Fruit fly (Drosophila melanogaster): ENCODE data around the gene CG4822.

Gene CG4822

DNA sequence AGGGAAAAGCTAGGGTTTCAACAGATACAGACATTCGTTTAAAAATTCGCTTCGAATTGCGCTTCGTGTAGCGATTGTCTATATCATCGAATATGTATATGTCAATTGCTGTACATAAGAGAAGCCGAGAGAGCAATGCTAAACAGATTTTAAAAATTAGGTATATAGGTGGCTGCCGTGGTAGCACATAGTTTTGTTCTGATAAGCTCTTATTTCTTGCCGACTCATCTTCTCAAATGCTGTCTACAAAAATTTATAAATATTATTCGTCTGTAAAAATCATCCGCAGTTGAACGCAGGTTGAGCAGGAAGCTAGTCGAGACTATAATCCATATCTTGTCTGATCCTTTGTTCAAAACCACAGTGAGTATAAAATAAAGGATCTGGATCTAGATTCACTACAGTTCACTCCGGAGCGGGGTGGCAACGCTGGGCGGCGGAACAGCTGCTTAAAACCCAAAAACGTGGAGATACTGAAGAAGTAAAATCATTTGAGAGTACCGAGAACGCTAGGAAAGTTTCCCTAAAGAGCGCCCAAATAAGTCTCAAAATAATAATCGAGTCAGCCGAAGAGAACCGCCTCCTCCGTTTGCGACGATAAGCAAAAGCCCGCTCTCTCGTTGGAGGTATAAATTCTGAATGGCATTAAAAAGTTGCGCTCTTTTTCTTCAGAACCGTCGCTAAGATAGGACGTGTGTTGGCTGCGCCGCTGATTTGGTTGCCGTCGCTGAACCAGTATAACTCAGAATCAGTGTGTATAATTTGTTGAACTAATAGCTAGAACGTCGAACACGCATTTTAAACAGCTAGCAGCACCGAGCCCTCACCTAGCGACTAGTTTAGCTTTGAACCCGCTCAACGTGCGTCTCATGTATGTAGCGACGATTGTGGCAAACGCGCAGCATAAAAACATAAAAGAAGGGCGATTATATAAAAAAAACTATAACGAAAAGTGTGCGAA, 13.8 kb downstream of the CG4822 start (continued):
- TF ChIP-seq Lhr (GFP tag; optimal IDR thresholded peaks at IDR 0.05) (no peak), salm (tag; optimal IDR thresholded peaks at IDR 0.05) (peak; percentile 8), lbe (GFP tag; optimal IDR thresholded peaks at IDR 0.05) (peak; percentile 53), Stat92E (GFP tag; optimal IDR thresholded peaks at IDR 0.05) (peak in 1 of 3 experiments; percentile 73), CG4617 (GFP tag; optimal IDR thresholded peaks at IDR 0.05; ENCODE audit: borderline replicate concordance) (no peak), Sry-β (GFP tag; optimal IDR thresholded peaks at IDR 0.05) (peak; percentile 55), CG30020 (tag; optimal IDR thresholded peaks at IDR 0.05) (peak; percentile 16), CG9609 (GFP tag; optimal IDR thresholded peaks at IDR 0.05) (no peak), CG9727 (GFP tag; optimal IDR thresholded peaks at IDR 0.05) (peak; percentile 38), HHEX (GFP tag; optimal IDR thresholded peaks at IDR 0.05) (peak; percentile 8), sens (GFP tag) (peak; percentile 4), pros (GFP tag; optimal IDR thresholded peaks at IDR 0.05) (peak; percentile 82), Dad (GFP tag; optimal IDR thresholded peaks at IDR 0.05) (no peak), CG17829 (tag; optimal IDR thresholded peaks at IDR 0.05) (peak; percentile 7), CG3281 (GFP tag; optimal IDR thresholded peaks at IDR 0.05) (peak; percentile 38), hkb (optimal IDR thresholded peaks at IDR 0.05) (no peak), hkb (GFP tag; IDR thresholded peaks at IDR 0.05) (0 out of 2 replicates have a peak, but pooled peaks have one; percentile 9), Vsx1 (GFP tag; optimal IDR thresholded peaks at IDR 0.05) (peak; percentile 31), CG1832 (GFP tag; optimal IDR thresholded peaks at IDR 0.05) (no peak), CG12769 (tag; optimal IDR thresholded peaks at IDR 0.05) (peak; percentile 43), CG13287 (GFP tag; IDR thresholded peaks at IDR 0.05; ENCODE audit: partially characterized antibody) (peak; percentile 52), Dbx (GFP tag; IDR thresholded peaks at IDR 0.05) (peak; percentile 65; the same call in 2 of the 3 replicates), stwl (tag; optimal IDR thresholded peaks at IDR 0.05) (peak; percentile 46), unpg (GFP tag; optimal IDR thresholded peaks at IDR 0.05) (peak; percentile 22), slbo (GFP tag; IDR thresholded peaks at IDR 0.05) (0 out of 2 replicates have a peak, but pooled peaks have one; percentile 5), CG17568 (GFP tag; optimal IDR thresholded peaks at IDR 0.05) (peak; percentile 42), exex (tag; optimal IDR thresholded peaks at IDR 0.05) (peak; percentile 47), Scr (GFP tag; IDR thresholded peaks at IDR 0.05; ENCODE audit: partially characterized antibody) (peak; percentile 19; the same call in 1 of the 2 replicates), tin (GFP tag; optimal IDR thresholded peaks at IDR 0.05) (no peak), hbn (GFP tag; IDR thresholded peaks at IDR 0.05; ENCODE audit: partially characterized antibody) (peak; percentile 15; the same call in 1 of the 2 replicates), CG7357 (GFP tag; IDR thresholded peaks at IDR 0.05) (no peak), CG6765 (GFP tag; optimal IDR thresholded peaks at IDR 0.05) (peak; percentile 71), YL-1 (GFP tag; optimal IDR thresholded peaks at IDR 0.05) (peak; percentile 44), CG7271 (tag; optimal IDR thresholded peaks at IDR 0.05) (no peak), CG18262 (tag; optimal IDR thresholded peaks at IDR 0.05) (peak; percentile 16), CG6854 (GFP tag; optimal IDR thresholded peaks at IDR 0.05) (peak; percentile 64), CG11398 (GFP tag; optimal IDR thresholded peaks at IDR 0.05) (no peak), z (GFP tag; IDR thresholded peaks at IDR 0.05) (peak; percentile 77), CG3163 (GFP tag; optimal IDR thresholded peaks at IDR 0.05) (peak; percentile 98), CG9797 (GFP tag; optimal IDR thresholded peaks at IDR 0.05) (peak; percentile 38), mirr (GFP tag; optimal IDR thresholded peaks at IDR 0.05) (peak; percentile 81), kni (GFP tag; optimal IDR thresholded peaks at IDR 0.05) (peak; percentile 35), BEAF-32 (GFP tag; optimal IDR thresholded peaks at IDR 0.05) (peak; percentile 17), Fer1 (GFP tag; optimal IDR thresholded peaks at IDR 0.05) (peak; percentile 70), amos (GFP tag; IDR thresholded peaks at IDR 0.05; ENCODE audit: partially characterized antibody) (peak; percentile 17; the same call in 1 of the 2 replicates), CG11456 (GFP tag; IDR thresholded peaks at IDR 0.05) (no peak)

Data from whole organism, embryonic.